Worm (Caenorhabditis elegans): ENCODE data around the gene F56D6.9.

DNA sequence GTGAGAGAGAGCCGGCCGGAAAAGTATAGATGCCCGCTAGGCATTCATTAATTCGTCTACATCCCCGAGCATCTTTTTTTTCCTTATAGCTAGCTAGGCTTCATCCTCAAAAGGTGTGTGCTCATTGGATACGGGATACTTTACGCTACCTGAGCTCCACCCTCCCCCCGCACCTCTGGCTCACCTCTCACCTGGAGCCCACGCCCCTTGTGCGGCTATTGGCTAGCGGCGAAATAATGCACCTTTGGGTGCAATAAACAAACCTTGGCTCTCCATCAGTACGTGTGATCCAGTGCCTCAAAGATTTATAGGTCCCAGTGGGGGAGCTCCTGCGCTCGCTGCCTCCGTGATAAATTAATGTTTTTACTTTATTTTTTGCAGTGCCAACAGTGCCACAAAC lies 35.9 kb upstream of the F56D6.9 start:
- no peak for TF ChIP-seq fos-1 (tag; optimal IDR thresholded peaks at IDR 0.05)
- TF ChIP-seq dpl-1 (GFP tag; optimal IDR thresholded peaks at IDR 0.05) = no peak
- no peak for TF ChIP-seq tbx-2 (tag; optimal IDR thresholded peaks at IDR 0.05)
- no peak for TF ChIP-seq nhr-237 (tag; optimal IDR thresholded peaks at IDR 0.05)
- no peak for TF ChIP-seq mep-1 (tag; optimal IDR thresholded peaks at IDR 0.05)
- TF ChIP-seq elt-3 (tag; optimal IDR thresholded peaks at IDR 0.05) = no peak
- TF ChIP-seq nhr-77 (tag; optimal IDR thresholded peaks at IDR 0.05) = no peak
- TF ChIP-seq nhr-19 (GFP tag; conservative IDR thresholded peaks at IDR 0.05) = no peak
- no peak for TF ChIP-seq snpc-4 (tag; optimal IDR thresholded peaks at IDR 0.05)
- no peak for TF ChIP-seq blmp-1 (tag; optimal IDR thresholded peaks at IDR 0.05)
- no peak for TF ChIP-seq lin-15B (tag; optimal IDR thresholded peaks at IDR 0.05)

All from whole organism, L1 larva.